Worm (Caenorhabditis elegans) whole organism, L4/young adult: ENCODE measurements around the gene F17E9.2.
"Not testable (repeated sequence)": the region's sequence is repeated elsewhere in the genome, so short reads cannot be mapped to it uniquely, and the experiment has no call there.

Experiments used
- W03F9.2 ChIP-seq: fragments of 150-350 bp; optimal IDR thresholded peaks from 2 replicates; lab custom pipeline; 2014; ENCODE audit warnings: missing biosample characterization, missing genetic modification characterization
- dao-5 ChIP-seq: sonication (generic microtip); optimal IDR thresholded peaks from 2 replicates; lab custom pipeline; 2016; ENCODE audit warnings: missing genotype, missing genetic modification characterization, moderate library complexity, missing compliant biosample characterization
- him-1 ChIP-seq: sonication (generic microtip); optimal IDR thresholded peaks from 2 replicates; lab custom pipeline; 2016; ENCODE audit warnings: missing genotype, missing genetic modification reagents, missing genetic modification characterization, missing compliant biosample characterization

The F17E9.2 gene

ce11 chrIV:8376923-8377322 lies 21.2 kb downstream of the F17E9.2 start:
- no peak for TF ChIP-seq him-1 (tag; lab: Kevin White, UChicago)
- TF ChIP-seq W03F9.2 = no peak

- TF ChIP-seq W03F9.2 = no peak
- peak; percentile 26 for TF ChIP-seq dao-5 (tag; lab: Kevin White, UChicago)
These were observed 21.8 kb downstream of the F17E9.2 start, which contains the start of gene D2096.7 for ce11 chrIV:8377501-8377900. D2096.7 (minus strand) TSS chrIV:8377630.

- TF ChIP-seq him-1 (tag; lab: Kevin White, UChicago) (no peak), dao-5 (tag; lab: Kevin White, UChicago) (no peak), W03F9.2 (no peak)
These were observed 22.6 kb downstream of the F17E9.2 start for ce11 chrIV:8378280-8378679.

ce11 chrIV:8379278-8379677 lies 23.6 kb downstream of the F17E9.2 start, which contains the start of gene nap-1:
nap-1 (minus strand) TSS chrIV:8379319.
- peak; percentile 89 for TF ChIP-seq W03F9.2
- TF ChIP-seq dao-5 (tag; lab: Kevin White, UChicago) = no peak

ce11 chrIV:8379683-8380082 lies 24.0 kb downstream of the F17E9.2 start, which contains the start of gene praf-3:
praf-3 (plus strand) TSS chrIV:8379983.
- no peak for TF ChIP-seq dao-5 (tag; lab: Kevin White, UChicago)
- no peak for TF ChIP-seq him-1 (tag; lab: Kevin White, UChicago)
- TF ChIP-seq W03F9.2 = no peak

ce11 chrIV:8380266-8380850 lies 24.7 kb downstream of the F17E9.2 start:
- TF ChIP-seq dao-5 (tag; lab: Kevin White, UChicago) (no peak), him-1 (tag; lab: Kevin White, UChicago) (no peak), W03F9.2 (no peak)

- TF ChIP-seq dao-5 (tag; lab: Kevin White, UChicago) (no peak), W03F9.2 (no peak), him-1 (tag; lab: Kevin White, UChicago) (no peak)
These were observed 27.0 kb downstream of the F17E9.2 start, which contains the start of gene D2096.9 for ce11 chrIV:8382695-8383094. D2096.9 (minus strand) TSS chrIV:8382795.

ce11 chrIV:8384737-8385136 lies 29.0 kb downstream of the F17E9.2 start:
- TF ChIP-seq dao-5 (tag; lab: Kevin White, UChicago) = no peak
- TF ChIP-seq him-1 (tag; lab: Kevin White, UChicago) = no peak
- no peak for TF ChIP-seq W03F9.2

- TF ChIP-seq him-1 (tag; lab: Kevin White, UChicago) (no peak), dao-5 (tag; lab: Kevin White, UChicago) (no peak), W03F9.2 (no peak)
These were observed 30.0 kb downstream of the F17E9.2 start for ce11 chrIV:8385662-8386061.

ce11 chrIV:8389139-8389538 lies 33.4 kb downstream of the F17E9.2 start, which contains the start of gene D2096.10:
D2096.10 (minus strand) TSS chrIV:8389239.
- not testable (repeated sequence) for TF ChIP-seq dao-5 (tag; lab: Kevin White, UChicago); him-1 (tag; lab: Kevin White, UChicago); W03F9.2

ce11 chrIV:8394105-8394504 lies 38.4 kb downstream of the F17E9.2 start, which contains the start of gene D2096.11:
D2096.11 (minus strand) TSS chrIV:8394205.
- TF ChIP-seq W03F9.2 (no peak), dao-5 (tag; lab: Kevin White, UChicago) (no peak), him-1 (tag; lab: Kevin White, UChicago) (no peak)

ce11 chrIV:8396348-8396747 lies 40.7 kb downstream of the F17E9.2 start, which contains the start of gene timm-17B.2:
timm-17B.2 (plus strand) TSS chrIV:8396648.
- TF ChIP-seq him-1 (tag; lab: Kevin White, UChicago) (no peak), dao-5 (tag; lab: Kevin White, UChicago) (no peak), W03F9.2 (no peak)

- TF ChIP-seq dao-5 (tag; lab: Kevin White, UChicago) (no peak), W03F9.2 (no peak), him-1 (tag; lab: Kevin White, UChicago) (no peak)
These were observed 42.1 kb downstream of the F17E9.2 start for ce11 chrIV:8397814-8398213.
